Fruit fly (Drosophila melanogaster) whole organism: ENCODE data around the gene CG31068.

Source experiments
- CG8478 ChIP-seq: fragments of >200 bp; optimal IDR thresholded peaks from 2 replicates; lab custom pipeline; 2018; ENCODE audit warnings: inconsistent platforms
- EcR ChIP-seq, 2 experiments: fragments of >200 bp; optimal IDR thresholded peaks; 2 replicates each; lab custom pipeline; 2017; ENCODE audit warnings: missing biosample characterization in 2 of 2, missing genetic modification characterization in 2 of 2, missing genetic modification reagents in 2 of 2
- pan ChIP-seq: fragments of >200 bp; optimal IDR thresholded peaks from 2 replicates; lab custom pipeline; 2017
- usp ChIP-seq: fragments of >200 bp; optimal IDR thresholded peaks from 2 replicates; lab custom pipeline; 2017; ENCODE audit warnings: missing biosample characterization, missing genetic modification characterization, mixed read lengths

- TF ChIP-seq pan (no peak), usp (GFP tag; lab: Kevin White, UChicago) (no peak), CG8478 (lab: Kevin White, UChicago) (peak; percentile 81), EcR (GFP tag; optimal IDR thresholded peaks at IDR 0.05; lab: Kevin White, UChicago) (no peak)
Measured at dm6 chr3R:27244742-27245400, 11.4 kb downstream of the CG31068 start, which contains the start of gene CG18766.
